Fruit fly (Drosophila melanogaster) whole organism, embryonic: ENCODE results near the gene CG7953.

Experiments used
- Adf1 ChIP-seq: fragments of 200-800 bp; sonication (Bioruptor generic); IDR thresholded peaks from 2 replicates; pipeline ENCODE4 v1.3.6; 2022; ENCODE audit warnings: missing biosample characterization, missing genetic modification characterization
- Asciz ChIP-seq: fragments of 200-800 bp; sonication (Bioruptor generic); optimal IDR thresholded peaks from 2 replicates; lab custom pipeline; 2017; ENCODE audit warnings: missing biosample characterization, mild to moderate bottlenecking, missing genetic modification characterization, missing genetic modification reagents
- BEAF-32 ChIP-seq: fragments of 200-800 bp; sonication (Bioruptor generic); optimal IDR thresholded peaks from 3 replicates; lab custom pipeline; 2017; ENCODE audit warnings: missing biosample characterization, missing genetic modification characterization, mild to moderate bottlenecking, moderate library complexity, missing genetic modification reagents
- CG10431 ChIP-seq: fragments of 200-800 bp; sonication (Bioruptor generic); optimal IDR thresholded peaks from 3 replicates; lab custom pipeline; 2018; ENCODE audit warnings: missing biosample characterization, mild to moderate bottlenecking, missing genetic modification characterization
- CG11093 ChIP-seq: fragments of 200-800 bp; sonication (Bioruptor generic); IDR thresholded peaks from 3 replicates; pipeline ENCODE4 v1.3.6; 2022; ENCODE audit warnings: missing biosample characterization, missing genetic modification characterization
- CG11456 ChIP-seq: fragments of 200-800 bp; sonication (Bioruptor generic); IDR thresholded peaks from 3 replicates; pipeline ENCODE4 v1.3.6; 2022; ENCODE audit warnings: missing biosample characterization, missing genetic modification characterization
- CG12219 ChIP-seq: fragments of 200-800 bp; sonication (Bioruptor generic); optimal IDR thresholded peaks from 3 replicates; lab custom pipeline; 2018; ENCODE audit warnings: missing biosample characterization, mild to moderate bottlenecking, missing genetic modification characterization
- CG17359 ChIP-seq: fragments of 200-800 bp; sonication (Bioruptor generic); optimal IDR thresholded peaks from 3 replicates; lab custom pipeline; 2018; ENCODE audit warnings: missing biosample characterization, mild to moderate bottlenecking, missing genetic modification characterization, moderate library complexity
- CG17802 ChIP-seq: fragments of 200-800 bp; sonication (Bioruptor generic); optimal IDR thresholded peaks from 2 replicates; lab custom pipeline; 2018; ENCODE audit warnings: missing biosample characterization, mild to moderate bottlenecking, missing genetic modification characterization, moderate library complexity
- CG2120 ChIP-seq: fragments of 200-800 bp; sonication (Bioruptor generic); optimal IDR thresholded peaks from 3 replicates; lab custom pipeline; 2016; ENCODE audit warnings: missing biosample characterization, missing genetic modification characterization
- CG2129 ChIP-seq: fragments of 200-800 bp; sonication (Bioruptor generic); IDR thresholded peaks from 2 replicates; pipeline ENCODE4 v1.3.6; 2022; ENCODE audit warnings: missing biosample characterization, missing genetic modification characterization; ENCODE audit not compliant: partially characterized antibody
- CG4424 ChIP-seq: fragments of 200-800 bp; sonication (Bioruptor generic); optimal IDR thresholded peaks from 3 replicates; lab custom pipeline; 2016; ENCODE audit warnings: missing biosample characterization, missing genetic modification characterization
- CG4617 ChIP-seq: fragments of 200-800 bp; sonication (Bioruptor generic); optimal IDR thresholded peaks from 3 replicates; lab custom pipeline; 2016; ENCODE audit warnings: missing biosample characterization, missing genetic modification characterization, borderline replicate concordance
- CG8089 ChIP-seq: fragments of 200-800 bp; sonication (Bioruptor generic); optimal IDR thresholded peaks from 3 replicates; lab custom pipeline; 2016; ENCODE audit warnings: missing biosample characterization, missing genetic modification characterization
- CG8388 ChIP-seq: fragments of 200-800 bp; sonication (Bioruptor generic); optimal IDR thresholded peaks from 2 replicates; lab custom pipeline; 2019; ENCODE audit warnings: missing biosample characterization, mild to moderate bottlenecking, missing genetic modification characterization, moderate library complexity
- CG8944 ChIP-seq: fragments of 200-800 bp; sonication (Bioruptor generic); optimal IDR thresholded peaks from 3 replicates; lab custom pipeline; 2016; ENCODE audit warnings: missing biosample characterization, missing genetic modification characterization
- D19A ChIP-seq: fragments of 200-800 bp; optimal IDR thresholded peaks from 3 replicates; lab custom pipeline; 2019; ENCODE audit warnings: missing biosample characterization, mild to moderate bottlenecking, missing genetic modification characterization, moderate library complexity
- Dbx ChIP-seq: fragments of 200-800 bp; sonication (Bioruptor generic); IDR thresholded peaks from 3 replicates; pipeline ENCODE4 v1.3.6; 2022; ENCODE audit warnings: missing biosample characterization, missing genetic modification characterization
- Dip2 ChIP-seq: fragments of 200-800 bp; sonication (Bioruptor generic); IDR thresholded peaks from 2 replicates; pipeline ENCODE4 v1.3.6; 2022; ENCODE audit warnings: missing biosample characterization, missing genetic modification characterization
- Dip3 ChIP-seq: fragments of 200-800 bp; sonication (Bioruptor generic); optimal IDR thresholded peaks from 3 replicates; lab custom pipeline; 2016; ENCODE audit warnings: missing biosample characterization, missing genetic modification characterization
- Gsc ChIP-seq: fragments of 200-800 bp; sonication (Bioruptor generic); IDR thresholded peaks from 2 replicates; pipeline ENCODE4 v1.3.6; 2022; ENCODE audit warnings: missing biosample characterization, missing genetic modification characterization
- H15 ChIP-seq: fragments of 200-800 bp; sonication (Bioruptor generic); IDR thresholded peaks from 3 replicates; pipeline ENCODE4 v1.3.6; 2022; ENCODE audit warnings: missing biosample characterization, missing genetic modification characterization
- Hmx ChIP-seq: fragments of 200-800 bp; sonication (Bioruptor generic); optimal IDR thresholded peaks from 2 replicates; lab custom pipeline; 2016; ENCODE audit warnings: missing biosample characterization, missing genetic modification characterization
- Nf-YA ChIP-seq: fragments of 200-800 bp; sonication (Bioruptor generic); IDR thresholded peaks from 2 replicates; pipeline ENCODE4 v1.3.6; 2022; ENCODE audit warnings: missing biosample characterization, missing genetic modification characterization
- Opbp ChIP-seq: fragments of 200-800 bp; sonication (Bioruptor generic); IDR thresholded peaks from 3 replicates; pipeline ENCODE4 v1.3.6; 2022; ENCODE audit warnings: missing biosample characterization, missing genetic modification characterization; ENCODE audit not compliant: partially characterized antibody
- PHDP ChIP-seq: fragments of 200-800 bp; sonication (Bioruptor generic); optimal IDR thresholded peaks from 3 replicates; lab custom pipeline; 2018; ENCODE audit warnings: missing biosample characterization, mild to moderate bottlenecking, missing genetic modification characterization, moderate library complexity
- Scr ChIP-seq: fragments of 200-800 bp; sonication (Bioruptor generic); IDR thresholded peaks from 2 replicates; pipeline ENCODE4 v1.3.6; 2022; ENCODE audit warnings: missing biosample characterization, missing genetic modification characterization; ENCODE audit not compliant: partially characterized antibody
- Sry-δ ChIP-seq: fragments of 200-800 bp; sonication (Bioruptor generic); optimal IDR thresholded peaks from 2 replicates; lab custom pipeline; 2016; ENCODE audit warnings: missing biosample characterization, missing genetic modification characterization
- YL-1 ChIP-seq: fragments of 200-800 bp; sonication (Bioruptor generic); optimal IDR thresholded peaks from 3 replicates; lab custom pipeline; 2017; ENCODE audit warnings: missing biosample characterization, mild to moderate bottlenecking, missing genetic modification characterization
- disco-r ChIP-seq: fragments of 200-800 bp; sonication (Bioruptor generic); optimal IDR thresholded peaks from 2 replicates; lab custom pipeline; 2016; ENCODE audit warnings: missing biosample characterization, missing genetic modification characterization
- fru ChIP-seq: fragments of >200 bp; optimal IDR thresholded peaks from 2 replicates; lab custom pipeline; 2017
- gro ChIP-seq: fragments of 200-800 bp; sonication (Bioruptor generic); optimal IDR thresholded peaks from 2 replicates; lab custom pipeline; 2016; ENCODE audit warnings: missing biosample characterization, missing genetic modification characterization
- gsb-n ChIP-seq: fragments of 200-800 bp; sonication (Bioruptor generic); optimal IDR thresholded peaks from 3 replicates; lab custom pipeline; 2018; ENCODE audit warnings: missing biosample characterization, mild to moderate bottlenecking, missing genetic modification characterization
- insv ChIP-seq, 2 experiments: fragments of 200-800 bp; sonication (Bioruptor generic); optimal IDR thresholded peaks; 3 replicates each; lab custom pipeline; 2016 to 2018; ENCODE audit warnings: missing biosample characterization in 2 of 2, missing genetic modification characterization in 2 of 2
- knrl ChIP-seq: fragments of 200-800 bp; sonication (Bioruptor generic); IDR thresholded peaks from 3 replicates; pipeline ENCODE4 v1.3.6; 2022; ENCODE audit warnings: missing biosample characterization, missing genetic modification characterization; ENCODE audit not compliant: partially characterized antibody
- prd ChIP-seq, 3 experiments: fragments of >200 bp in 2 of 3; fragments of 200-800 bp in 1 of 3; sonication (Bioruptor generic) in 1 of 3; optimal IDR thresholded peaks in 2 of 3; IDR thresholded peaks in 1 of 3; 2 replicates in 2 of 3; 3 replicates in 1 of 3; pipeline versions ENCODE4 v1.3.6 to Lab custom; 2017 to 2022; ENCODE audit warnings: missing biosample characterization in 1 of 3, missing genetic modification characterization in 1 of 3
- psq ChIP-seq: fragments of 200-800 bp; sonication (Bioruptor generic); optimal IDR thresholded peaks from 2 replicates; lab custom pipeline; 2017; ENCODE audit warnings: missing biosample characterization, missing genetic modification characterization
- ro ChIP-seq: fragments of 200-800 bp; sonication (Bioruptor generic); IDR thresholded peaks from 2 replicates; pipeline ENCODE4 v1.3.6; 2022; ENCODE audit warnings: missing biosample characterization, missing genetic modification characterization
- sug ChIP-seq: fragments of 200-800 bp; optimal IDR thresholded peaks from 2 replicates; lab custom pipeline; 2019; ENCODE audit warnings: missing biosample characterization, mild to moderate bottlenecking, missing genetic modification characterization, moderate library complexity
- trem ChIP-seq: fragments of 200-800 bp; optimal IDR thresholded peaks from 3 replicates; lab custom pipeline; 2019; ENCODE audit warnings: missing biosample characterization, mild to moderate bottlenecking, missing genetic modification characterization, moderate library complexity
- ttk ChIP-seq: fragments of 200-800 bp; sonication (Bioruptor generic); IDR thresholded peaks from 2 replicates; pipeline ENCODE4 v2.1.2; 2022; ENCODE audit warnings: missing biosample characterization, missing genetic modification characterization
- wek ChIP-seq: fragments of 200-800 bp; sonication (Bioruptor generic); optimal IDR thresholded peaks from 3 replicates; lab custom pipeline; 2018; ENCODE audit warnings: missing biosample characterization, mild to moderate bottlenecking, missing genetic modification characterization, moderate library complexity

The CG7953 gene

dm6 chr2L:13833058-13833457, 14.7 kb upstream of the CG7953 start, which contains the start of the genes GatC, PolG2 and Polr2C (continued):
- TF ChIP-seq wek (no peak), gsb-n (tag; lab: Kevin White, UChicago) (no peak), D19A (tag; lab: Kevin White, UChicago) (no peak), sug (peak; percentile 52), CG4424 (GFP tag; lab: Kevin White, UChicago) (peak; percentile 6), YL-1 (GFP tag; lab: Kevin White, UChicago) (peak; percentile 62), CG17802 (peak; percentile 37), prd (optimal IDR thresholded peaks at IDR 0.05; lab: Kevin White, UChicago) (no peak), prd (GFP tag; IDR thresholded peaks at IDR 0.05; lab: Robert Waterston, UW) (peak; percentile 47; the same call in 2 of the 3 replicates), trem (tag; lab: Kevin White, UChicago) (peak; percentile 54), disco-r (no peak), Adf1 (GFP tag; lab: Robert Waterston, UW) (0 out of 2 replicates have a peak, but pooled peaks have one; percentile 25), Gsc (GFP tag; lab: Robert Waterston, UW) (no peak), ro (GFP tag; lab: Robert Waterston, UW) (no peak), Scr (peak; percentile 79), CG2129 (GFP tag; lab: Robert Waterston, UW) (peak; percentile 52), CG11456 (GFP tag; lab: Robert Waterston, UW) (0 out of 3 replicates have a peak, but pooled peaks have one; percentile 47), CG8388 (GFP tag; lab: Kevin White, UChicago) (peak; percentile 50), Sry-δ (peak; percentile 95), Hmx (no peak), ttk (GFP tag; lab: Robert Waterston, UW) (peak; percentile 10; the same call in 1 of the 2 replicates), CG10431 (GFP tag; lab: Kevin White, UChicago) (no peak), CG4617 (GFP tag; lab: Kevin White, UChicago) (peak; percentile 94), CG8944 (GFP tag; lab: Kevin White, UChicago) (peak; percentile 43), knrl (peak; percentile 81), Asciz (GFP tag; lab: Kevin White, UChicago) (no peak), Nf-YA (no peak), CG8089 (peak; percentile 12), CG11093 (GFP tag; lab: Robert Waterston, UW) (no peak), BEAF-32 (peak; percentile 77), insv (GFP tag; optimal IDR thresholded peaks at IDR 0.05; lab: Kevin White, UChicago) (peak in 1 of 2 experiments; percentile 46), Dip2 (GFP tag; lab: Robert Waterston, UW) (no peak), gro (GFP tag; lab: Kevin White, UChicago) (peak; percentile 13), Opbp (peak; percentile 79; the same call in 2 of the 3 replicates), PHDP (tag; lab: Kevin White, UChicago) (no peak), CG2120 (GFP tag; lab: Kevin White, UChicago) (peak; percentile 70), fru (lab: Kevin White, UChicago) (no peak), CG12219 (GFP tag; lab: Kevin White, UChicago) (no peak), CG17359 (tag; lab: Kevin White, UChicago) (no peak), H15 (GFP tag; lab: Robert Waterston, UW) (no peak), Dbx (GFP tag; lab: Robert Waterston, UW) (no peak), Dip3 (GFP tag; lab: Kevin White, UChicago) (peak; percentile 9), psq (GFP tag; lab: Kevin White, UChicago) (no peak)
